Fruit fly (Drosophila melanogaster) whole organism, prepupa: Measurements from ENCODE around the gene yellow-e3.

ENCODE experiments used
- Blimp-1 ChIP-seq: fragments of 200-800 bp; sonication (Bioruptor generic); optimal IDR thresholded peaks from 3 replicates; lab custom pipeline; 2017; ENCODE audit warnings: missing biosample characterization, missing genetic modification characterization, mild to moderate bottlenecking, moderate library complexity, missing genetic modification reagents
- CG10631 ChIP-seq: fragments of 200-800 bp; sonication (Bioruptor generic); optimal IDR thresholded peaks from 2 replicates; lab custom pipeline; 2016; ENCODE audit warnings: missing biosample characterization, missing genetic modification characterization
- CG10669 ChIP-seq: fragments of 200-800 bp; sonication (Bioruptor generic); optimal IDR thresholded peaks from 3 replicates; lab custom pipeline; 2018; ENCODE audit warnings: missing biosample characterization, mild to moderate bottlenecking, missing genetic modification characterization, moderate library complexity
- CG11762 ChIP-seq: fragments of 200-800 bp; sonication (Bioruptor generic); optimal IDR thresholded peaks from 3 replicates; lab custom pipeline; 2016; ENCODE audit warnings: missing biosample characterization, missing genetic modification characterization; ENCODE audit not compliant: insufficient read depth
- CG15336 ChIP-seq: fragments of 200-800 bp; sonication (Bioruptor generic); IDR thresholded peaks from 2 replicates; pipeline ENCODE4 v1.3.6; 2022; ENCODE audit warnings: missing biosample characterization, missing genetic modification characterization
- CG16779 ChIP-seq: fragments of 200-800 bp; sonication (Bioruptor generic); optimal IDR thresholded peaks from 3 replicates; lab custom pipeline; 2017; ENCODE audit warnings: missing biosample characterization, mild to moderate bottlenecking, missing genetic modification characterization
- CG31627 ChIP-seq: fragments of 200-800 bp; sonication (Bioruptor generic); optimal IDR thresholded peaks from 3 replicates; lab custom pipeline; 2016; ENCODE audit warnings: missing biosample characterization, missing genetic modification characterization
- CG34406 ChIP-seq: fragments of 200-800 bp; sonication (Bioruptor generic); optimal IDR thresholded peaks from 3 replicates; lab custom pipeline; 2016; ENCODE audit warnings: missing biosample characterization, missing genetic modification characterization
- CG4318 ChIP-seq: fragments of 200-800 bp; sonication (Bioruptor generic); optimal IDR thresholded peaks from 3 replicates; lab custom pipeline; 2017; ENCODE audit warnings: missing biosample characterization, mild to moderate bottlenecking, missing genetic modification characterization
- CG6163 ChIP-seq: fragments of 200-800 bp; sonication (Bioruptor generic); IDR thresholded peaks from 3 replicates; pipeline ENCODE4 v1.3.6; 2022; ENCODE audit warnings: missing biosample characterization, missing genetic modification characterization
- CG6276 ChIP-seq: fragments of 200-800 bp; sonication (Bioruptor generic); optimal IDR thresholded peaks from 2 replicates; lab custom pipeline; 2017; ENCODE audit warnings: missing biosample characterization, mild to moderate bottlenecking, missing genetic modification characterization
- CG6792 ChIP-seq: fragments of 200-800 bp; sonication (Bioruptor generic); optimal IDR thresholded peaks from 3 replicates; lab custom pipeline; 2016; ENCODE audit warnings: missing biosample characterization, missing genetic modification characterization
- CG8119 ChIP-seq: fragments of 200-800 bp; sonication (Bioruptor generic); IDR thresholded peaks from 3 replicates; pipeline ENCODE4 v1.3.6; 2022; ENCODE audit warnings: missing biosample characterization, missing genetic modification characterization
- CG9139 ChIP-seq: fragments of 200-800 bp; sonication (Bioruptor generic); optimal IDR thresholded peaks from 3 replicates; lab custom pipeline; 2017; ENCODE audit warnings: missing biosample characterization, mild to moderate bottlenecking, missing genetic modification characterization
- Eip75B ChIP-seq: fragments of 200-800 bp; sonication (Bioruptor generic); optimal IDR thresholded peaks from 3 replicates; lab custom pipeline; 2016; ENCODE audit warnings: missing biosample characterization, missing genetic modification characterization
- Eip93F ChIP-seq: fragments of 200-800 bp; sonication (Bioruptor generic); optimal IDR thresholded peaks from 2 replicates; lab custom pipeline; 2016; ENCODE audit warnings: missing biosample characterization, mild to moderate bottlenecking, missing genetic modification characterization
- Ets21C ChIP-seq: fragments of 200-800 bp; sonication (Bioruptor generic); optimal IDR thresholded peaks from 3 replicates; lab custom pipeline; 2016; ENCODE audit warnings: missing biosample characterization, missing genetic modification characterization
- Ets96B ChIP-seq: fragments of 200-800 bp; optimal IDR thresholded peaks from 2 replicates; lab custom pipeline; 2019; ENCODE audit warnings: missing biosample characterization, mild to moderate bottlenecking, missing genetic modification characterization, moderate library complexity
- Gug ChIP-seq: fragments of 200-800 bp; sonication (Bioruptor generic); IDR thresholded peaks from 2 replicates; pipeline ENCODE4 v1.3.6; 2022; ENCODE audit warnings: missing biosample characterization, missing genetic modification characterization
- Hr38 ChIP-seq: sonication (Bioruptor generic); optimal IDR thresholded peaks from 2 replicates; lab custom pipeline; 2016; ENCODE audit warnings: missing biosample characterization, missing genetic modification characterization
- Hr4 ChIP-seq: fragments of 200-800 bp; sonication (Bioruptor generic); optimal IDR thresholded peaks from 3 replicates; lab custom pipeline; 2016; ENCODE audit warnings: missing biosample characterization, missing genetic modification characterization
- Lpt ChIP-seq: fragments of 200-800 bp; sonication (Bioruptor generic); optimal IDR thresholded peaks from 3 replicates; lab custom pipeline; 2016; ENCODE audit warnings: missing biosample characterization, missing genetic modification characterization
- Met ChIP-seq: fragments of 200-800 bp; sonication (Bioruptor generic); optimal IDR thresholded peaks from 3 replicates; lab custom pipeline; 2016; ENCODE audit warnings: missing biosample characterization, missing genetic modification characterization
- OdsH ChIP-seq: fragments of 200-800 bp; sonication (Bioruptor generic); optimal IDR thresholded peaks from 3 replicates; lab custom pipeline; 2016; ENCODE audit warnings: missing biosample characterization, missing genetic modification characterization
- Smox ChIP-seq: fragments of 200-800 bp; sonication (Bioruptor generic); optimal IDR thresholded peaks from 3 replicates; lab custom pipeline; 2016; ENCODE audit warnings: missing biosample characterization, missing genetic modification characterization
- Sox102F ChIP-seq: fragments of 200-800 bp; sonication (Bioruptor generic); optimal IDR thresholded peaks from 2 replicates; lab custom pipeline; 2016; ENCODE audit warnings: missing biosample characterization, mild to moderate bottlenecking, missing genetic modification characterization
- Sox14 ChIP-seq: fragments of 200-800 bp; sonication (Bioruptor generic); optimal IDR thresholded peaks from 3 replicates; lab custom pipeline; 2016; ENCODE audit warnings: missing biosample characterization, missing genetic modification characterization
- Sox15 ChIP-seq: fragments of 200-800 bp; sonication (Bioruptor generic); optimal IDR thresholded peaks from 3 replicates; lab custom pipeline; 2016; ENCODE audit warnings: missing biosample characterization, missing genetic modification characterization
- achi ChIP-seq: fragments of 200-800 bp; sonication (Bioruptor generic); optimal IDR thresholded peaks from 3 replicates; lab custom pipeline; 2016; ENCODE audit warnings: missing biosample characterization, missing genetic modification characterization
- acj6 ChIP-seq: fragments of 200-800 bp; sonication (Bioruptor generic); optimal IDR thresholded peaks from 3 replicates; lab custom pipeline; 2016; ENCODE audit warnings: missing biosample characterization, missing genetic modification characterization
- dac ChIP-seq: fragments of 200-800 bp; sonication (Bioruptor generic); optimal IDR thresholded peaks from 2 replicates; lab custom pipeline; 2017; ENCODE audit warnings: missing biosample characterization, mild to moderate bottlenecking, missing genetic modification characterization
- dsx ChIP-seq: fragments of 200-800 bp; optimal IDR thresholded peaks from 3 replicates; lab custom pipeline; 2019; ENCODE audit warnings: missing biosample characterization, mild to moderate bottlenecking, missing genetic modification characterization, moderate library complexity; ENCODE audit not compliant: poor library complexity, severe bottlenecking
- eg ChIP-seq: fragments of 200-800 bp; sonication (Bioruptor generic); IDR thresholded peaks from 3 replicates; pipeline ENCODE4 v1.3.6; 2022; ENCODE audit warnings: missing biosample characterization, missing genetic modification characterization
- esn ChIP-seq: fragments of 200-800 bp; sonication (Bioruptor generic); optimal IDR thresholded peaks from 2 replicates; lab custom pipeline; 2016; ENCODE audit warnings: missing biosample characterization, mild to moderate bottlenecking, missing genetic modification characterization, moderate library complexity
- fd59A ChIP-seq: fragments of 200-800 bp; sonication (Bioruptor generic); optimal IDR thresholded peaks from 2 replicates; lab custom pipeline; 2017; ENCODE audit warnings: missing biosample characterization, mild to moderate bottlenecking, missing genetic modification characterization, missing genetic modification reagents
- fd85E ChIP-seq: fragments of 200-800 bp; sonication (Bioruptor generic); optimal IDR thresholded peaks from 3 replicates; lab custom pipeline; 2016; ENCODE audit warnings: missing biosample characterization, missing genetic modification characterization
- pdm3 ChIP-seq: fragments of 200-800 bp; sonication (Bioruptor generic); optimal IDR thresholded peaks from 3 replicates; lab custom pipeline; 2016; ENCODE audit warnings: missing biosample characterization, missing genetic modification characterization
- salr ChIP-seq, 2 experiments: fragments of 200-800 bp; sonication (Bioruptor generic); optimal IDR thresholded peaks; 3 replicates each; lab custom pipeline; 2016 to 2018; ENCODE audit warnings: missing biosample characterization in 2 of 2, missing genetic modification characterization in 2 of 2, mild to moderate bottlenecking in 1 of 2
- ss ChIP-seq, 2 experiments: fragments of 200-800 bp; sonication (Bioruptor generic); optimal IDR thresholded peaks; 2 replicates in 1 of 2; 3 replicates in 1 of 2; lab custom pipeline; 2017 to 2018; ENCODE audit warnings: mild to moderate bottlenecking in 2 of 2, missing biosample characterization in 2 of 2, missing genetic modification characterization in 2 of 2, moderate library complexity in 1 of 2
- svp ChIP-seq: fragments of 200-800 bp; sonication (Bioruptor generic); peaks from one replicate; lab custom pipeline; 2016; ENCODE audit warnings: missing biosample characterization, missing genetic modification characterization
- vri ChIP-seq: fragments of 200-800 bp; sonication (Bioruptor generic); optimal IDR thresholded peaks from 3 replicates; lab custom pipeline; 2016; ENCODE audit warnings: missing biosample characterization, mild to moderate bottlenecking, missing genetic modification characterization

The yellow-e3 gene

DNA sequence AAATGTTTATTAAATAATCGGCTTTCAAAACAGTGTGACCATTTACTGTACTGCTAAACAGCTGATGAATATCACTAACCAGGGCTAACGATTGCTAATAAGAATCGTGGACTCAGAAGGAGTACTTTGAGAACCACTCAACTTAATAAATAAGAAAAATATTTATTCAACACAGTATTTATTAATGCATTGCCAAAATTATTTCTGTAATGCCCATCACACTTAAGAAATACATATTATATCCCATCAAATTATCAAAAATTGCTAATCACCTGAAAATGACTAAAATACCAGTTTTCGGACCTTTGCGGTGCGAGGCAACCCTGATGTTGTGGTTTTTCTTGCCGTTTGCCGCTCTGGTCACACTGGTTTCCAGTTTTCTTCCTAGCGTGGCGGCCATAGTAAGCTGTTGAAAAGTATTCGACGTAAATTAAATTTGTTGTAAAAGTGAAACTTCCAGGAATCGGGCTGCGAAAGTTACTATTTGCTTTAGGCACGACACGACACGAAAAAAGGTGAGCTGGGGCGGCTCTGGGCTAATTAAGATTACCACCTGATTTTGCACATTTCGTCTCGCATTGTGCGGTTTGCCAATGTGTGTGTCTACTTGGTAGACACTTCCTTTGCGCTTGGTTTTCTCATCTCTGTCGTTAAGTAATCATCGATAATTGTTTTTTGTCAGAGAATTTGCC, 22.8 kb downstream of the yellow-e3 start, which contains the start of the genes mRpS21 and Droj2 (continued):
- TF ChIP-seq Sox14 (peak; percentile 17), CG6276 (GFP tag; lab: Kevin White, UChicago) (no peak), dsx (GFP tag; lab: Kevin White, UChicago) (no peak), Ets21C (peak; percentile 41), vri (GFP tag; lab: Kevin White, UChicago) (peak; percentile 70), OdsH (GFP tag; lab: Kevin White, UChicago) (peak; percentile 35), CG6792 (no peak), ss (GFP tag; optimal IDR thresholded peaks at IDR 0.05; lab: Kevin White, UChicago) (peak; percentile 14 to 55), Smox (peak; percentile 57), Sox15 (GFP tag; lab: Kevin White, UChicago) (peak; percentile 30), Lpt (no peak), Hr4 (GFP tag; lab: Kevin White, UChicago) (peak; percentile 60), pdm3 (GFP tag; lab: Kevin White, UChicago) (no peak), CG11762 (GFP tag; lab: Kevin White, UChicago) (no peak)

DNA sequence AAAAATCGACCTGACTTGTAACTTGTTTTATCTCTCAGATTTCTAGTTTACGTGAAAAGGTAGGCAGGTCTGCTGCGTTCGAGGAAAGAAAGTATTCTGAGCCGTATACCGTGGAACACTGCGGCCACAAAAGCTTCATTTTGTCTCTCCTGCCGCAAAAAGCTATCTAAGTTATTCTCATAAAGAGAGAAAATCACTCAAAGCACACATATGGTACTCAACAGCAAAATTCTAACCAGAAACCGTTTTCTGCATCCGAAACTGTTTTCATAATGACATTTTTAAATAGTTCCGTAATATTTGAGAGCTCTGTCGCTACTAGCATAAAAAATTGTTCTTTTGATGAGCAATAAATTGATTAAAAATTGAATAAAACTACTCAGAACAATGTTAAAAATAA, 25.0 kb downstream of the yellow-e3 start, which contains the start of the genes CG9813 and CG8870:
Gene CG9813, minus strand, starts transcription at position 101 of the 400 bp plus-strand sequence.
Gene CG8870, plus strand, starts transcription at position 168 of the 400 bp plus-strand sequence.
- TF ChIP-seq CG4318 (GFP tag; lab: Kevin White, UChicago), result no peak

- TF ChIP-seq Hr38 (GFP tag; lab: Kevin White, UChicago) (no peak), CG8119 (GFP tag; lab: Robert Waterston, UW) (no peak), esn (GFP tag; lab: Kevin White, UChicago) (peak; percentile 15), Gug (GFP tag; lab: Robert Waterston, UW) (no peak), CG16779 (tag; lab: Kevin White, UChicago) (no peak), ss (GFP tag; optimal IDR thresholded peaks at IDR 0.05; lab: Kevin White, UChicago) (no peak), fd59A (GFP tag; lab: Kevin White, UChicago) (no peak), CG15336 (GFP tag; lab: Robert Waterston, UW) (no peak), CG6163 (GFP tag; lab: Robert Waterston, UW) (0 out of 3 replicates have a peak, but pooled peaks have one; percentile 22), CG10669 (peak; percentile 24), OdsH (GFP tag; lab: Kevin White, UChicago) (no peak), Ets96B (tag; lab: Kevin White, UChicago) (peak; percentile 24)
Measured at dm6 chr3R:13374913-13375312, 29.8 kb downstream of the yellow-e3 start.

dm6 chr3R:13371840-13372680, 32.6 kb downstream of the yellow-e3 start, which contains the start of the genes Lip3 and CG34309:
Lip3 (minus strand) TSS chr3R:13371904.
CG34309 (plus strand) TSS chr3R:13372630.
- peak; percentile 9 for TF ChIP-seq achi (GFP tag; lab: Kevin White, UChicago)
- no peak for TF ChIP-seq CG8119 (GFP tag; lab: Robert Waterston, UW)
- TF ChIP-seq dsx (GFP tag; lab: Kevin White, UChicago), result no peak
- TF ChIP-seq dac (GFP tag; lab: Kevin White, UChicago), result no peak
- no peak for TF ChIP-seq Gug (GFP tag; lab: Robert Waterston, UW)
- peak; percentile 70 for TF ChIP-seq Met (GFP tag; lab: Kevin White, UChicago)
- no peak for TF ChIP-seq Lpt
- no peak for TF ChIP-seq salr (GFP tag; optimal IDR thresholded peaks at IDR 0.05; lab: Kevin White, UChicago)
- TF ChIP-seq CG15336 (GFP tag; lab: Robert Waterston, UW), result no peak
- peak; percentile 85 for TF ChIP-seq esn (GFP tag; lab: Kevin White, UChicago)
- TF ChIP-seq Smox, result peak; percentile 72
- TF ChIP-seq fd85E (GFP tag; lab: Kevin White, UChicago), result no peak
- no peak for TF ChIP-seq CG10631 (GFP tag; lab: Kevin White, UChicago)
- no peak for TF ChIP-seq CG9139 (GFP tag; lab: Kevin White, UChicago)
- peak; percentile 52 for TF ChIP-seq CG31627
- TF ChIP-seq acj6 (GFP tag; lab: Kevin White, UChicago), result peak; percentile 39
- TF ChIP-seq Sox102F (GFP tag; lab: Kevin White, UChicago), result no peak
- TF ChIP-seq Eip75B, result no peak
- TF ChIP-seq CG34406 (GFP tag; lab: Kevin White, UChicago), result no peak
- TF ChIP-seq CG6163 (GFP tag; lab: Robert Waterston, UW), result no peak
- TF ChIP-seq Blimp-1 (GFP tag; lab: Kevin White, UChicago), result peak; percentile 36
- no peak for TF ChIP-seq Hr4 (GFP tag; lab: Kevin White, UChicago)
- TF ChIP-seq CG6792, result peak; percentile 48
- no peak for TF ChIP-seq eg (GFP tag; lab: Robert Waterston, UW)
- TF ChIP-seq svp (GFP tag; lab: Kevin White, UChicago), result peak; percentile 90
- TF ChIP-seq Eip93F (GFP tag; lab: Kevin White, UChicago), result peak; percentile 15
